Worm (Caenorhabditis elegans): Measurements from ENCODE around the gene fip-3.

DNA sequence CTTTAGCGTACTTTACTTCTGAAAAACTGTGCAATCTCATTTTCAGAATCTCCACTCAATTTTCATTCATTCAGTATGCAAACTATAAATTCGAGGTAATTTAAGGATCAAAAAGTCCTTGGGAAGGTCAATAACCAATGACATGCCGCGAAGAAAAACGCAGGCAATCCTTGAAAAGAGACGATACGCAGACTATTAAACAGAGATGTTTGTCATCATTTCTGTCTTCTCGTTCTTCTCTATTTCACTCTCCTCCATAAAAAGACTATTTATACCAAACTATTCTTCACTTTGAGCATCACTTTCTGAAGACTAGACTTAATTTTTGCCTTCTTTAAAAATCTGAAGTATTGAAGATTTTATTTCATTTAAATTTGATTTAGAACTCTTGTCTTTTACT, 37.2 kb downstream of the fip-3 start, which contains the start of gene C02D5.4:
- TF ChIP-seq ama-1 (optimal IDR thresholded peaks at IDR 0.05) (no peak), ceh-28 (tag; optimal IDR thresholded peaks at IDR 0.05) (no peak)
